Worm (Caenorhabditis elegans) whole organism, late embryonic: Measurements from ENCODE around the gene dhs-12.

ENCODE experiments used
- C38D4.7 ChIP-seq: fragments of 200-800 bp; sonication (Bioruptor generic); optimal IDR thresholded peaks from 2 replicates; lab custom pipeline; 2018; ENCODE audit warnings: mild to moderate bottlenecking, missing genetic modification characterization, moderate library complexity, missing compliant biosample characterization
- K09A11.1 ChIP-seq: sonication (generic microtip); optimal IDR thresholded peaks from 2 replicates; lab custom pipeline; 2017; ENCODE audit warnings: antibody characterized with exemption, mild to moderate bottlenecking, missing genetic modification characterization, missing compliant biosample characterization; ENCODE audit not compliant: insufficient read depth
- T23F11.4 ChIP-seq: fragments of 200-800 bp; sonication (Bioruptor generic); optimal IDR thresholded peaks from 2 replicates; lab custom pipeline; 2018; ENCODE audit warnings: mild to moderate bottlenecking, missing genetic modification characterization, missing compliant biosample characterization
- ama-1 ChIP-seq: fragments of 150-350 bp; optimal IDR thresholded peaks from 2 replicates; lab custom pipeline; 2014
- ceh-19 ChIP-seq: fragments of 200-800 bp; sonication (Bioruptor generic); optimal IDR thresholded peaks from 2 replicates; lab custom pipeline; 2018; ENCODE audit warnings: mild to moderate bottlenecking, missing genetic modification characterization, missing compliant biosample characterization
- ceh-2 ChIP-seq: sonication (generic microtip); optimal IDR thresholded peaks from 2 replicates; lab custom pipeline; 2016; ENCODE audit warnings: missing genotype, missing genetic modification characterization, missing compliant biosample characterization
- ceh-31 ChIP-seq: sonication (generic microtip); optimal IDR thresholded peaks from 2 replicates; lab custom pipeline; 2016; ENCODE audit warnings: missing genetic modification characterization, missing compliant biosample characterization
- ceh-34 ChIP-seq: sonication (generic microtip); optimal IDR thresholded peaks from 2 replicates; lab custom pipeline; 2016; ENCODE audit warnings: mild to moderate bottlenecking, missing genetic modification characterization, missing compliant biosample characterization
- ceh-45 ChIP-seq: fragments of 200-800 bp; sonication (Bioruptor generic); IDR thresholded peaks from 2 replicates; pipeline ENCODE4 v1.3.6; 2022; ENCODE audit warnings: missing genetic modification reagents, missing genetic modification characterization, missing compliant biosample characterization
- ceh-48 ChIP-seq: sonication (generic microtip); optimal IDR thresholded peaks from 2 replicates; lab custom pipeline; 2016; ENCODE audit warnings: missing genetic modification characterization, inconsistent platforms, missing compliant biosample characterization
- ceh-9 ChIP-seq: sonication (generic microtip); optimal IDR thresholded peaks from 2 replicates; lab custom pipeline; 2016; ENCODE audit warnings: mild to moderate bottlenecking, missing genetic modification characterization, inconsistent platforms, missing compliant biosample characterization
- che-1 ChIP-seq: sonication (generic microtip); optimal IDR thresholded peaks from 2 replicates; lab custom pipeline; 2016; ENCODE audit warnings: mild to moderate bottlenecking, missing genetic modification characterization, missing compliant biosample characterization
- dve-1 ChIP-seq: sonication (generic microtip); optimal IDR thresholded peaks from 2 replicates; lab custom pipeline; 2017; ENCODE audit warnings: antibody characterized with exemption, mild to moderate bottlenecking, missing genetic modification characterization, missing compliant biosample characterization
- elt-2 ChIP-seq: sonication (generic microtip); optimal IDR thresholded peaks from 2 replicates; lab custom pipeline; 2016; ENCODE audit warnings: missing genetic modification reagents, missing genetic modification characterization, missing compliant biosample characterization
- elt-4 ChIP-seq: sonication (generic microtip); optimal IDR thresholded peaks from 2 replicates; lab custom pipeline; 2016; ENCODE audit warnings: missing genetic modification characterization, missing compliant biosample characterization
- gmeb-2 ChIP-seq: sonication (generic microtip); optimal IDR thresholded peaks from 2 replicates; lab custom pipeline; 2016; ENCODE audit warnings: missing genetic modification characterization, inconsistent platforms, missing compliant biosample characterization
- hlh-30 ChIP-seq: sonication (generic microtip); optimal IDR thresholded peaks from 2 replicates; lab custom pipeline; 2017; ENCODE audit warnings: antibody characterized with exemption, missing genetic modification characterization, missing compliant biosample characterization; ENCODE audit not compliant: insufficient read depth
- mec-3 ChIP-seq: sonication (generic microtip); optimal IDR thresholded peaks from 2 replicates; lab custom pipeline; 2016; ENCODE audit warnings: borderline replicate concordance, missing genetic modification characterization, missing compliant biosample characterization
- nfya-1 ChIP-seq: sonication (generic microtip); optimal IDR thresholded peaks from 2 replicates; lab custom pipeline; 2017; ENCODE audit warnings: missing genetic modification characterization, mild to moderate bottlenecking, missing compliant biosample characterization, antibody characterized with exemption, moderate library complexity
- nhr-11 ChIP-seq: fragments of 150-350 bp; optimal IDR thresholded peaks from 2 replicates; lab custom pipeline; 2014; ENCODE audit warnings: missing biosample characterization, missing genetic modification characterization
- npax-4 ChIP-seq: sonication (generic microtip); optimal IDR thresholded peaks from 2 replicates; lab custom pipeline; 2016; ENCODE audit warnings: missing genetic modification characterization, missing compliant biosample characterization
- pag-3 ChIP-seq: sonication (generic microtip); optimal IDR thresholded peaks from 2 replicates; lab custom pipeline; 2016; ENCODE audit warnings: missing compliant biosample characterization, missing genetic modification characterization, borderline replicate concordance
- pha-2 ChIP-seq: sonication (generic microtip); optimal IDR thresholded peaks from 2 replicates; lab custom pipeline; 2017; ENCODE audit warnings: mild to moderate bottlenecking, missing genetic modification characterization, missing compliant biosample characterization
- pros-1 ChIP-seq: fragments of 150-350 bp; optimal IDR thresholded peaks from 2 replicates; lab custom pipeline; 2014; ENCODE audit warnings: missing biosample characterization, missing genetic modification reagents, missing genetic modification characterization
- ref-2 ChIP-seq: sonication (generic microtip); optimal IDR thresholded peaks from 2 replicates; lab custom pipeline; 2016; ENCODE audit warnings: missing genetic modification characterization, missing compliant biosample characterization
- rnt-1 ChIP-seq: sonication (generic microtip); optimal IDR thresholded peaks from 2 replicates; lab custom pipeline; 2016; ENCODE audit warnings: missing genetic modification characterization, missing compliant biosample characterization
- sox-2 ChIP-seq: fragments of 200-800 bp; sonication (Bioruptor generic); IDR thresholded peaks from 2 replicates; pipeline ENCODE4 v1.3.6; 2022; ENCODE audit warnings: missing genetic modification reagents, missing genetic modification characterization, missing compliant biosample characterization
- tbx-2 ChIP-seq: sonication (generic microtip); optimal IDR thresholded peaks from 2 replicates; lab custom pipeline; 2016; ENCODE audit warnings: missing genetic modification characterization, missing compliant biosample characterization
- tbx-7 ChIP-seq: sonication (generic microtip); optimal IDR thresholded peaks from 2 replicates; lab custom pipeline; 2016; ENCODE audit warnings: missing genotype, missing genetic modification characterization, missing compliant biosample characterization
- ttx-3 ChIP-seq: sonication (generic microtip); optimal IDR thresholded peaks from 2 replicates; lab custom pipeline; 2016; ENCODE audit warnings: missing genetic modification reagents, missing genetic modification characterization, missing compliant biosample characterization
- zip-5 ChIP-seq: sonication (generic microtip); optimal IDR thresholded peaks from 2 replicates; lab custom pipeline; 2016; ENCODE audit warnings: missing genetic modification characterization, missing compliant biosample characterization

Gene dhs-12

DNA sequence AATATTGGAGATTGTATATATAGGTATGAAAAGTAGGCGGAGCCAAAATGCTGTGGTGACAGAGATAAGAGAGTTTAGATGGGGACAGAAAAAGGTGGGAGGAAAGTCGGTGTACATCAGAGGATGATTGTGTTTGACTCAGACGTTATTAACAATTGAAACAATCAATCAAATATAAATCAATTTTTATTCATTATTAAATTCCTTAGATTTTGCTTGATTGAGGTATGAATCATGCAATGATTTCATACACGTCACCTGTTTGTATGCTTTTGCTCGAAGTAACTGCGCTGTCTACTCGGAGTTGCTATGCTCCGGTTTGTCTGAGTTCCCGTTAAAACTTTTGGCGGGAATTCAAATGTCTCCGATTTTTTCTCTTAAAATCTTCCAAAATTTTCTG is 27.1 kb upstream of the dhs-12 start, which contains the start of gene C04G2.10:
TSS of gene C04G2.10 (plus strand) at position 301 of the 400 bp plus-strand sequence.
- no peak for TF ChIP-seq ceh-19 (GFP tag; lab: Kevin White, UChicago)

DNA sequence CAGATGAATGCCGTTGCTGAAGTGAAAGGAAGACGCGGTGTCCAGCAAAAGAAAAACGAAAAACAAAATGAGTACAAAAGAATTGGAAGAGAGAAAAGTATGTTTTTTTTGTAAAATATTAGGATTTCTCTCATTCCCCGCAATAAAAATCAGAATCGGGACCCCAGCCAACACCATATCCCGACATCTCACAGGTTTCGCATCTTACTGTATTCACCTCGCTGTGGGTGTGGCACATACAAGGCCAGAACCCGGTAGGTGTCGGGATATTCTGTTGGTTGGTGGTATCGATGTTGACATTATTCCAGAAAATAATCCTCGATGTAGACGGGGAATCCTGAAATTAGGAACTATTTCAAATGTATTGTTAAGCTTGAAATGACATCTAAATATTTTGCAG is 25.5 kb upstream of the dhs-12 start:
- TF ChIP-seq tbx-2 (tag; lab: Kevin White, UChicago) (no peak), sox-2 (GFP tag; lab: Robert Waterston, UW) (no peak), pha-2 (tag; lab: Kevin White, UChicago) (no peak), che-1 (no peak), elt-4 (tag; lab: Kevin White, UChicago) (no peak)

DNA sequence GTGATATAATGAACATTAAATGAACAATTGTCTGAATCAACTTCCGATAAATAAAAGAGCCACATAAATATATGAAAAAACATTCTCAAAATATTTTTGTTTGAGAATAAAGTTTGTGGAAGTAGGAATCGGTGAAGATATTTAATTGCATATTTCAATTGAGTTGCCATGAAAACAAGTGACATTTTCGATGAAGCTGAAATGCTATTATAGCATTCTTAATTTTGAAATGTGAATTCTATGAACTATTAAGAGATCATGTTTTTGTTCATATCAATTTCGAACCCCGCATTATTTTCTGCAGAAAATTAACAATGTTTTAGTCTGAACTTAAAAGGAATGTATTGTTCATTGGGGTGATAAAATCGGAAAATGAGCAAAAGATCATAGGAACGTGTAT is 20.1 kb upstream of the dhs-12 start, which contains the start of gene irld-21:
TSS of gene irld-21 (minus strand) at position 101 of the 400 bp plus-strand sequence.
- TF ChIP-seq ceh-34 (tag; lab: Kevin White, UChicago) (no peak), ceh-9 (tag; lab: Kevin White, UChicago) (no peak), C38D4.7 (GFP tag; lab: Kevin White, UChicago) (no peak), pros-1 (tag; lab: Kevin White, UChicago) (no peak)

DNA sequence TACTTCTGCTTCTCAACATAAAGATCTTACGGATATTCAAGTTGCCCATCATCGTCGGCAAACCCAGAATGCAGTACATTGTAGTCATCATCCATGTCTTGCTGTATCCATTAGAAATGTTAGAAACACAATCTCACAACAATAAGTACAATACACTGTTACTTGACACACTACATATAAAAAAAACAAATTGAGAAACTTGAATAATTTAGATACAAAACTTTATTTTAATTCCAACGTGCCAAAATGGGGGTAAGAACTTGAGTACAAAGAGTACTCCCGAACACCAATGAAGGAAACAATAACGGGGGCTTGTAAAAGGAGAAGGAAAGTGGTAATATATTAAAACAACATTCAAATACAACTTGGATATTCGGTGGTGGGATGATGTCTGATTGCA is 15.7 kb upstream of the dhs-12 start, which contains the start of gene ctf-18:
TSS of gene ctf-18 (minus strand) at position 101 of the 400 bp plus-strand sequence.
- TF ChIP-seq K09A11.1 (tag; lab: Kevin White, UChicago) (no peak), mec-3 (no peak), tbx-7 (tag; lab: Kevin White, UChicago) (no peak), ama-1 (lab: Kevin White, UChicago) (no peak), zip-5 (no peak), rnt-1 (tag; lab: Kevin White, UChicago) (no peak), ceh-2 (tag; lab: Kevin White, UChicago) (no peak), dve-1 (tag; lab: Kevin White, UChicago) (no peak), ceh-45 (GFP tag; lab: Robert Waterston, UW) (no peak), hlh-30 (tag; lab: Kevin White, UChicago) (no peak), T23F11.4 (GFP tag; lab: Kevin White, UChicago) (no peak), pag-3 (tag; lab: Kevin White, UChicago) (no peak), ceh-48 (tag; lab: Kevin White, UChicago) (no peak), npax-4 (tag; lab: Kevin White, UChicago) (no peak), elt-4 (tag; lab: Kevin White, UChicago) (no peak)

DNA sequence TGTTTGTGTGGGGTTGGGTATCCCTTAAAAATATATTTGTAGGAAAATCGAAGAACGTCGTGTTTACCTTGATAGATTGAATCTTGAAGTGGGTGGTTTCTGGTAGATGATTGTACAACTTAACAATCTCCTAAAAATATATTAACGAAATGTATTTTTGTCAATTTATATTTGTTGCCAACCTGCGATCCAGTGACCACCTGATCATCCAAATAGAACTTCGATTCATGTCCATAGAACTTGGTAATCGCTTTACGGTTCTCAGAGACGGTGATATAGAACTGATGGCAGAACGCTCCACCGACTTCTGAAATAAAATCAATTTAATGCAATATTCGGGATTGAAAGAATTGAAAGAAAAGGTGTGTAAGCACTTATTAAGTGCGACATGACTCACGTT is 13.8 kb upstream of the dhs-12 start:
- no peak for TF ChIP-seq nhr-11 (tag; lab: Kevin White, UChicago)
- no peak for TF ChIP-seq pha-2 (tag; lab: Kevin White, UChicago)
- no peak for TF ChIP-seq tbx-2 (tag; lab: Kevin White, UChicago)
- TF ChIP-seq pros-1 (tag; lab: Kevin White, UChicago) = no peak

DNA sequence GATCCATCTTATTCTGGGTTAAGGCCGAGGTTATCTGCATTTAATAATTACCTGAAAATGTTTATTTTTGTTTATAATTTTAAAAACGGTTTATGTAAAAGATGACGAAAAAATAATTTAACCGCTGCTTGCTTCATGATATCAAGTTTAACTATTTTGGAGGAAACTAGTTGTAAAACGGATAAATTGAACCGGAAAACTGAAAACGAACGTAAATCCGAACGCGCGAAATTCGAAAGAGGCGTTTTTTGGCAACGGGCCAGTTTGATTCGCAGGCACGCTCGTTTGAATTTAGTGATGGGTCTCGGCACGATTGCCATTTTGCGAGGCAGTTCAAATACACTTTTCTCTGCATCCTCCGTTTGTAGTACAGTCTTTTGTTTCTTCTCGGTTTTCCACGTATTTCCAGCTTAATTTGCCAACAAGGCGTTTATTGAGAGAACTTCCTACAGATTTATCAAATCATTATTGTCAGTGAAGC is 13.3 kb upstream of the dhs-12 start, which contains the start of the genes gtbp-1 and K08F4.3:
TSS of gene gtbp-1 (minus strand) at position 51 of the 481 bp plus-strand sequence.
TSS of gene K08F4.3 (plus strand) at position 352 of the 481 bp plus-strand sequence.
- TF ChIP-seq pha-2 (tag; lab: Kevin White, UChicago) = no peak
- peak; percentile 17 for TF ChIP-seq elt-2 (tag; lab: Kevin White, UChicago)
- TF ChIP-seq ttx-3 (tag; lab: Kevin White, UChicago) = no peak
- peak; percentile 57 for TF ChIP-seq nfya-1 (tag; lab: Kevin White, UChicago)
- no peak for TF ChIP-seq gmeb-2
- peak; percentile 35 for TF ChIP-seq dve-1 (tag; lab: Kevin White, UChicago)
- peak; percentile 63 for TF ChIP-seq ceh-31 (tag; lab: Kevin White, UChicago)
- peak; percentile 39 for TF ChIP-seq ref-2 (tag; lab: Kevin White, UChicago)
- peak; percentile 15 for TF ChIP-seq tbx-2 (tag; lab: Kevin White, UChicago)
